Fruit fly (Drosophila melanogaster): ENCODE results near the gene CG5001.

Gene CG5001

dm6 chr2L:1172704-1173107 lies 12.9 kb upstream of the CG5001 start, which contains the start of the genes Charon and CG4887 (continued):
- peak; percentile 86 for TF ChIP-seq CG8290 (GFP tag; optimal IDR thresholded peaks at IDR 0.05)
- TF ChIP-seq CG8290 (tag; optimal IDR thresholded peaks at IDR 0.05), result peak in 1 of 2 experiments; percentile 32
- no peak for TF ChIP-seq Kr (GFP tag; optimal IDR thresholded peaks at IDR 0.05)
- TF ChIP-seq Hmx (GFP tag; optimal IDR thresholded peaks at IDR 0.05), result peak; percentile 53
- TF ChIP-seq gcm (GFP tag; optimal IDR thresholded peaks at IDR 0.05), result no peak
- no peak for TF ChIP-seq exex (tag; optimal IDR thresholded peaks at IDR 0.05)
- peak; percentile 81 for TF ChIP-seq Antp (GFP tag; optimal IDR thresholded peaks at IDR 0.05)
- peak; percentile 82 for TF ChIP-seq CG32532 (GFP tag; IDR thresholded peaks at IDR 0.05)
- peak; percentile 71 for TF ChIP-seq CG12942 (GFP tag; optimal IDR thresholded peaks at IDR 0.05)
- TF ChIP-seq Sox100B (GFP tag; optimal IDR thresholded peaks at IDR 0.05), result no peak
- TF ChIP-seq salm (tag; optimal IDR thresholded peaks at IDR 0.05), result peak; percentile 49
- TF ChIP-seq en (GFP tag; optimal IDR thresholded peaks at IDR 0.05), result peak; percentile 38
- no peak for TF ChIP-seq gsb-n (tag; optimal IDR thresholded peaks at IDR 0.05)
- no peak for TF ChIP-seq grau (tag; optimal IDR thresholded peaks at IDR 0.05)
- peak; percentile 60 for TF ChIP-seq peb (GFP tag; IDR thresholded peaks at IDR 0.05)
- TF ChIP-seq Chrac-16 (GFP tag; optimal IDR thresholded peaks at IDR 0.05), result peak; percentile 89
- peak; percentile 52; the same call in 1 of the 2 replicates for TF ChIP-seq Nf-YA (GFP tag; IDR thresholded peaks at IDR 0.05)
- peak; percentile 23 for TF ChIP-seq psq (GFP tag; optimal IDR thresholded peaks at IDR 0.05)
- TF ChIP-seq bowl (GFP tag; IDR thresholded peaks at IDR 0.05), result no peak
- TF ChIP-seq CG2875 (GFP tag; optimal IDR thresholded peaks at IDR 0.05), result no peak
- TF ChIP-seq sisA (GFP tag; IDR thresholded peaks at IDR 0.05), result peak; percentile 87
- no peak for TF ChIP-seq Hr39 (optimal IDR thresholded peaks at IDR 0.05)
- peak; percentile 52 for TF ChIP-seq nom (GFP tag; optimal IDR thresholded peaks at IDR 0.05)
- peak; percentile 73 for TF ChIP-seq trh (GFP tag; optimal IDR thresholded peaks at IDR 0.05)
- peak; percentile 57; the same call in 1 of the 2 replicates for TF ChIP-seq Oaz (GFP tag; IDR thresholded peaks at IDR 0.05)
- peak; percentile 80 for TF ChIP-seq CG3281 (GFP tag; optimal IDR thresholded peaks at IDR 0.05)
- peak; percentile 68 for TF ChIP-seq Atf-2 (GFP tag; optimal IDR thresholded peaks at IDR 0.05)
- peak; percentile 88 for TF ChIP-seq CG12659 (GFP tag; optimal IDR thresholded peaks at IDR 0.05)
- no peak for TF ChIP-seq sqz (GFP tag; optimal IDR thresholded peaks at IDR 0.05)
- TF ChIP-seq Eip74EF (GFP tag; optimal IDR thresholded peaks at IDR 0.05), result no peak
- TF ChIP-seq unpg (GFP tag; optimal IDR thresholded peaks at IDR 0.05), result no peak
- TF ChIP-seq mld (GFP tag; IDR thresholded peaks at IDR 0.05; ENCODE audit: partially characterized antibody), result no peak
- TF ChIP-seq CG13123 (GFP tag; optimal IDR thresholded peaks at IDR 0.05), result peak; percentile 70
- no peak; the same call in 1 of the 2 replicates for TF ChIP-seq Poxn (GFP tag; IDR thresholded peaks at IDR 0.05)
- peak; percentile 89 for TF ChIP-seq nmo (GFP tag; optimal IDR thresholded peaks at IDR 0.05)
- TF ChIP-seq CG14441 (GFP tag; IDR thresholded peaks at IDR 0.05), result peak; percentile 78
- TF ChIP-seq lov (optimal IDR thresholded peaks at IDR 0.05), result no peak
- peak; percentile 49; the same call in 1 of the 3 replicates for TF ChIP-seq lov (GFP tag; IDR thresholded peaks at IDR 0.05)
- TF ChIP-seq CG34376 (GFP tag; optimal IDR thresholded peaks at IDR 0.05), result peak; percentile 71
- TF ChIP-seq nerfin-2 (GFP tag; IDR thresholded peaks at IDR 0.05; ENCODE audit: partially characterized antibody), result peak; percentile 32; the same call in 1 of the 2 replicates
- TF ChIP-seq MESR4 (GFP tag; optimal IDR thresholded peaks at IDR 0.05), result no peak
- no peak for TF ChIP-seq lab (GFP tag; optimal IDR thresholded peaks at IDR 0.05)
- TF ChIP-seq z (GFP tag; IDR thresholded peaks at IDR 0.05), result no peak
- TF ChIP-seq CG15479 (GFP tag; optimal IDR thresholded peaks at IDR 0.05), result no peak
- TF ChIP-seq Med (GFP tag), result peak; percentile 96
- no peak for TF ChIP-seq CG14965 (GFP tag; optimal IDR thresholded peaks at IDR 0.05; ENCODE audit: borderline replicate concordance)
- TF ChIP-seq ewg (GFP tag; optimal IDR thresholded peaks at IDR 0.05), result peak; percentile 61
- TF ChIP-seq Atf6 (GFP tag; IDR thresholded peaks at IDR 0.05), result peak; percentile 75
- peak in 1 of 3 experiments; percentile 82 for TF ChIP-seq lola (GFP tag; optimal IDR thresholded peaks at IDR 0.05)
- no peak for TF ChIP-seq CG30020 (tag; optimal IDR thresholded peaks at IDR 0.05)
- TF ChIP-seq tin (GFP tag; optimal IDR thresholded peaks at IDR 0.05), result peak; percentile 87

Data from whole organism, embryonic.